Worm (Caenorhabditis elegans): ENCODE data around the gene samp-1.

- no peak for TF ChIP-seq bed-1 (GFP tag; IDR thresholded peaks at IDR 0.05)
- TF ChIP-seq snpc-4 (GFP tag; optimal IDR thresholded peaks at IDR 0.05), result no peak
- no peak for TF ChIP-seq snpc-4 (tag; optimal IDR thresholded peaks at IDR 0.05)
- TF ChIP-seq ztf-25 (GFP tag; IDR thresholded peaks at IDR 0.05), result no peak
- TF ChIP-seq pha-4 (tag; optimal IDR thresholded peaks at IDR 0.05), result no peak
- TF ChIP-seq aptf-2 (GFP tag; conservative IDR thresholded peaks at IDR 0.05), result no peak
- TF ChIP-seq rcor-1 (GFP tag; IDR thresholded peaks at IDR 0.05), result no peak
- TF ChIP-seq nfya-1 (tag; optimal IDR thresholded peaks at IDR 0.05; ENCODE audit: borderline replicate concordance, insufficient read depth), result no peak
- no peak for TF ChIP-seq Y95B8A.8 (GFP tag; IDR thresholded peaks at IDR 0.05)
Measured at ce11 chrII:11283013-11283412, 19.7 kb upstream of the samp-1 start.

Data from whole organism, young adult.